Worm (Caenorhabditis elegans): Measurements from ENCODE around the gene F44A6.4.

- TF ChIP-seq hnd-1 (tag; optimal IDR thresholded peaks at IDR 0.05) (no peak), ceh-36 (tag; optimal IDR thresholded peaks at IDR 0.05) (no peak), ets-7 (tag; optimal IDR thresholded peaks at IDR 0.05) (no peak), aly-1 (tag; optimal IDR thresholded peaks at IDR 0.05) (no peak), sea-1 (GFP tag; conservative IDR thresholded peaks at IDR 0.05) (no peak), ama-1 (optimal IDR thresholded peaks at IDR 0.05) (no peak), hmbx-1 (tag; optimal IDR thresholded peaks at IDR 0.05) (no peak), ceh-13 (GFP tag; optimal IDR thresholded peaks at IDR 0.05) (no peak), tra-4 (tag; optimal IDR thresholded peaks at IDR 0.05) (no peak), tbx-37 (GFP tag; conservative IDR thresholded peaks at IDR 0.05) (no peak), flt-1 (GFP tag; IDR thresholded peaks at IDR 0.05) (no peak), F13C5.2 (tag; optimal IDR thresholded peaks at IDR 0.05) (no peak)
These were observed 48.3 kb downstream of the F44A6.4 start, which contains the start of gene rnp-9 for ce11 chrX:10167005-10167404.

All from whole organism, early embryonic.